Worm (Caenorhabditis elegans): ENCODE results near the gene mboa-2.

Gene mboa-2

DNA sequence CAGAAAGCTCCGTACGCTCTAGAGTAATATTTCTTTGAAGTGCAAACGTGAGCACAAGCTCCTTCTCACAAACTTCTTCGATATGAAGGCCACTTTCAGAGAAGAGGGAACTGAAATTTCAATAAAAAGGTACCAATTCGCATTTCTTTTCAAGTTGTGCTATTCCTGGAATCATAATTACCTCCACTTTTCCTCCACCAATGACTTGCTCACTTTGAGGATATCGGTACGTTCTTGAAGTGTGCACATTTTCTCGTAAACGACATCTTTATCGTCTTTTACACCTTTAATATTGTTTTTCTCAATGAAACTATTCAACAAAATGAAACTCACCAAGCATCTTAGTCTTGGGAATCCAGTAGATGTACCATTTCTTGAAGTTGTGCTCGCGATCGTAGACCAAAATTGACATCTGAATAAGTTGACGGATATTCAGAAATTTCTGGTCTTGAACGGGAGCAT is 3.0 kb downstream of the mboa-2 start, which contains the start of gene scb-1:
TSS of gene scb-1 (minus strand) at position 412 of the 462 bp plus-strand sequence.
- TF ChIP-seq mab-5 (tag; optimal IDR thresholded peaks at IDR 0.05) (no peak), lsy-2 (tag; optimal IDR thresholded peaks at IDR 0.05) (no peak), ceh-16 (tag; optimal IDR thresholded peaks at IDR 0.05) (no peak), nhr-129 (tag; optimal IDR thresholded peaks at IDR 0.05) (peak; percentile 2), Y55F3AM.14 (GFP tag; optimal IDR thresholded peaks at IDR 0.05) (peak; percentile 26), R02D3.7 (tag; optimal IDR thresholded peaks at IDR 0.05) (no peak), nhr-25 (tag; optimal IDR thresholded peaks at IDR 0.05) (peak; percentile 8), ZK546.5 (tag; optimal IDR thresholded peaks at IDR 0.05) (no peak)

ce11 chrV:11118179-11118725 is 4.0 kb downstream of the mboa-2 start:
- TF ChIP-seq zag-1 (tag; optimal IDR thresholded peaks at IDR 0.05), result no peak
- TF ChIP-seq nhr-129 (tag; optimal IDR thresholded peaks at IDR 0.05), result peak; percentile 6
- TF ChIP-seq sma-9 (GFP tag; optimal IDR thresholded peaks at IDR 0.05), result peak; percentile 12
- TF ChIP-seq sma-9 (tag; optimal IDR thresholded peaks at IDR 0.05), result no peak
- TF ChIP-seq ztf-4 (tag; optimal IDR thresholded peaks at IDR 0.05), result peak; percentile 30
- TF ChIP-seq ama-1 (optimal IDR thresholded peaks at IDR 0.05), result peak; percentile 77
- TF ChIP-seq lin-39 (tag; optimal IDR thresholded peaks at IDR 0.05), result no peak
- peak; percentile 28 for TF ChIP-seq sma-3 (GFP tag; optimal IDR thresholded peaks at IDR 0.05)
- peak in 1 of 2 experiments; percentile 48 for TF ChIP-seq lsy-2 (tag; optimal IDR thresholded peaks at IDR 0.05)
- TF ChIP-seq lin-11 (tag; optimal IDR thresholded peaks at IDR 0.05), result no peak

ce11 chrV:11113607-11114006 is 8.7 kb downstream of the mboa-2 start, which contains the start of gene math-33:
Gene math-33, plus strand, starts transcription at chrV:11113907.
- TF ChIP-seq ceh-16 (tag; optimal IDR thresholded peaks at IDR 0.05) (no peak), ceh-82 (tag; optimal IDR thresholded peaks at IDR 0.05) (no peak), nhr-10 (tag; optimal IDR thresholded peaks at IDR 0.05) (no peak), Y55F3AM.14 (GFP tag; optimal IDR thresholded peaks at IDR 0.05) (no peak), unc-62 (GFP tag; optimal IDR thresholded peaks at IDR 0.05) (no peak), dmd-4 (tag; optimal IDR thresholded peaks at IDR 0.05) (no peak), mbf-1 (tag; optimal IDR thresholded peaks at IDR 0.05) (no peak), peb-1 (tag; optimal IDR thresholded peaks at IDR 0.05) (no peak), lsy-2 (tag; optimal IDR thresholded peaks at IDR 0.05) (no peak), nhr-77 (tag; optimal IDR thresholded peaks at IDR 0.05) (no peak), aly-2 (tag; optimal IDR thresholded peaks at IDR 0.05) (no peak), lin-13 (GFP tag; optimal IDR thresholded peaks at IDR 0.05) (no peak), nhr-129 (tag; optimal IDR thresholded peaks at IDR 0.05) (no peak), F13H6.1 (tag; optimal IDR thresholded peaks at IDR 0.05) (no peak), elt-3 (tag; optimal IDR thresholded peaks at IDR 0.05) (no peak), alr-1 (tag; optimal IDR thresholded peaks at IDR 0.05) (no peak), fos-1 (tag; optimal IDR thresholded peaks at IDR 0.05) (no peak), C34F6.9 (tag; optimal IDR thresholded peaks at IDR 0.05) (no peak)

ce11 chrV:11113041-11113574 is 9.2 kb downstream of the mboa-2 start, which contains the start of gene erfa-3:
Gene erfa-3, minus strand, starts transcription at chrV:11113091.
- no peak for TF ChIP-seq ceh-16 (tag; optimal IDR thresholded peaks at IDR 0.05)
- no peak for TF ChIP-seq dmd-4 (tag; optimal IDR thresholded peaks at IDR 0.05)
- TF ChIP-seq peb-1 (tag; optimal IDR thresholded peaks at IDR 0.05), result no peak
- peak; percentile 48 for TF ChIP-seq sma-9 (GFP tag; optimal IDR thresholded peaks at IDR 0.05)
- TF ChIP-seq sma-9 (tag; optimal IDR thresholded peaks at IDR 0.05), result no peak
- no peak for TF ChIP-seq nhr-6 (tag; optimal IDR thresholded peaks at IDR 0.05)
- TF ChIP-seq elt-1 (tag; optimal IDR thresholded peaks at IDR 0.05), result no peak
- no peak for TF ChIP-seq nhr-10 (tag; optimal IDR thresholded peaks at IDR 0.05)
- TF ChIP-seq lsy-2 (tag; optimal IDR thresholded peaks at IDR 0.05), result peak in 1 of 2 experiments; percentile 63
- no peak for TF ChIP-seq nhr-23 (tag; optimal IDR thresholded peaks at IDR 0.05)
- TF ChIP-seq ztf-4 (tag; optimal IDR thresholded peaks at IDR 0.05), result no peak
- TF ChIP-seq unc-55 (GFP tag; optimal IDR thresholded peaks at IDR 0.05), result peak; percentile 73
- no peak for TF ChIP-seq mdl-1 (tag; optimal IDR thresholded peaks at IDR 0.05)
- no peak for TF ChIP-seq Y55F3AM.14 (GFP tag; optimal IDR thresholded peaks at IDR 0.05)
- no peak for TF ChIP-seq nhr-237 (tag; optimal IDR thresholded peaks at IDR 0.05)
- no peak for TF ChIP-seq ztf-11 (tag; optimal IDR thresholded peaks at IDR 0.05)
- peak; percentile 66 for TF ChIP-seq nhr-25 (tag; optimal IDR thresholded peaks at IDR 0.05)
- peak; percentile 7 for TF ChIP-seq fos-1 (tag; optimal IDR thresholded peaks at IDR 0.05)
- peak; percentile 63 for TF ChIP-seq lin-11 (tag; optimal IDR thresholded peaks at IDR 0.05)
- no peak for TF ChIP-seq ama-1 (optimal IDR thresholded peaks at IDR 0.05)
- no peak for TF ChIP-seq ztf-1 (GFP tag; conservative IDR thresholded peaks at IDR 0.05)
- peak; percentile 43 for TF ChIP-seq lin-13 (GFP tag; optimal IDR thresholded peaks at IDR 0.05)
- TF ChIP-seq nhr-11 (tag; optimal IDR thresholded peaks at IDR 0.05), result no peak
- TF ChIP-seq sma-3 (GFP tag; optimal IDR thresholded peaks at IDR 0.05), result peak; percentile 69
- TF ChIP-seq skn-1 (tag; optimal IDR thresholded peaks at IDR 0.05), result no peak
- TF ChIP-seq R02D3.7 (tag; optimal IDR thresholded peaks at IDR 0.05), result no peak
- TF ChIP-seq crh-2 (tag; optimal IDR thresholded peaks at IDR 0.05), result peak; percentile 46
- no peak for TF ChIP-seq nhr-12 (tag; optimal IDR thresholded peaks at IDR 0.05)
- no peak for TF ChIP-seq elt-3 (tag; optimal IDR thresholded peaks at IDR 0.05)
- no peak for TF ChIP-seq zag-1 (tag; optimal IDR thresholded peaks at IDR 0.05)
- TF ChIP-seq egl-27 (tag; optimal IDR thresholded peaks at IDR 0.05), result peak; percentile 33
- TF ChIP-seq ZK546.5 (tag; optimal IDR thresholded peaks at IDR 0.05), result no peak
- no peak for TF ChIP-seq alr-1 (tag; optimal IDR thresholded peaks at IDR 0.05)
- no peak for TF ChIP-seq unc-62 (GFP tag; optimal IDR thresholded peaks at IDR 0.05)
- TF ChIP-seq mab-5 (tag; optimal IDR thresholded peaks at IDR 0.05), result peak; percentile 56
- peak; percentile 65 for TF ChIP-seq C34F6.9 (tag; optimal IDR thresholded peaks at IDR 0.05)
- peak; percentile 77 for TF ChIP-seq F13H6.1 (tag; optimal IDR thresholded peaks at IDR 0.05)

All from whole organism, L2 larva.